Worm (Caenorhabditis elegans) whole organism, young adult: ENCODE measurements around the gene C02F5.13.
A peak's percentile ranks its signal among the peaks of the same experiment; 100 is the strongest.

Source experiments
- F49E8.2 ChIP-seq: sonication (generic microtip); optimal IDR thresholded peaks from 3 replicates; lab custom pipeline; 2017; ENCODE audit warnings: missing genetic modification characterization, mild to moderate bottlenecking, missing compliant biosample characterization, antibody characterized with exemption, moderate library complexity; ENCODE audit not compliant: insufficient read depth
- F52B5.7 ChIP-seq: sonication (generic microtip); optimal IDR thresholded peaks from 2 replicates; lab custom pipeline; 2016; ENCODE audit warnings: mild to moderate bottlenecking, missing genetic modification characterization, missing compliant biosample characterization
- F55B11.4 ChIP-seq: sonication (generic microtip); optimal IDR thresholded peaks from 2 replicates; lab custom pipeline; 2016; ENCODE audit warnings: missing compliant biosample characterization, missing genetic modification characterization, borderline replicate concordance; ENCODE audit not compliant: insufficient read depth
- F57C9.4 ChIP-seq: sonication (generic microtip); optimal IDR thresholded peaks from 2 replicates; lab custom pipeline; 2017; ENCODE audit warnings: mild to moderate bottlenecking, missing genetic modification characterization, missing compliant biosample characterization
- K12H6.12 ChIP-seq: fragments of 200-800 bp; sonication (Bioruptor generic); optimal IDR thresholded peaks from 2 replicates; lab custom pipeline; 2018; ENCODE audit warnings: mild to moderate bottlenecking, missing genetic modification characterization, missing compliant biosample characterization
- attf-5 ChIP-seq: fragments of 200-800 bp; sonication (Bioruptor generic); optimal IDR thresholded peaks from 2 replicates; lab custom pipeline; 2018; ENCODE audit warnings: mild to moderate bottlenecking, missing genetic modification characterization, missing compliant biosample characterization
- bed-1 ChIP-seq: fragments of 200-800 bp; sonication (Bioruptor generic); IDR thresholded peaks from 2 replicates; pipeline ENCODE4 v1.3.6; 2022; ENCODE audit warnings: missing genetic modification reagents, missing genetic modification characterization, missing compliant biosample characterization
- ccch-3 ChIP-seq: fragments of 200-800 bp; sonication (Bioruptor generic); optimal IDR thresholded peaks from 2 replicates; lab custom pipeline; 2018; ENCODE audit warnings: mild to moderate bottlenecking, missing genetic modification characterization, missing compliant biosample characterization
- cebp-1 ChIP-seq, 2 experiments: fragments of 200-800 bp in 1 of 2; sonication (Bioruptor generic) in 1 of 2; sonication (generic microtip) in 1 of 2; IDR thresholded peaks in 1 of 2; optimal IDR thresholded peaks in 1 of 2; 2 replicates each; pipeline versions ENCODE4 v1.3.6 to Lab custom; 2017 to 2022; ENCODE audit warnings: missing compliant biosample characterization in 2 of 2, missing genetic modification characterization in 2 of 2, mild to moderate bottlenecking in 1 of 2, missing genetic modification reagents in 1 of 2, moderate library complexity in 1 of 2
- die-1 ChIP-seq: sonication (generic microtip); optimal IDR thresholded peaks from 2 replicates; lab custom pipeline; 2016; ENCODE audit warnings: missing genotype, mild to moderate bottlenecking, missing genetic modification characterization, missing compliant biosample characterization
- dox-1 ChIP-seq: fragments of 200-800 bp; sonication (Bioruptor generic); IDR thresholded peaks from 2 replicates; pipeline ENCODE4 v1.3.6; 2022; ENCODE audit warnings: missing genetic modification reagents, missing genetic modification characterization, missing compliant biosample characterization
- dpl-1 ChIP-seq: fragments of 150-350 bp; optimal IDR thresholded peaks from 2 replicates; lab custom pipeline; 2014; ENCODE audit warnings: missing biosample characterization, missing genetic modification reagents, missing genetic modification characterization
- hmg-1.2 ChIP-seq: fragments of 200-800 bp; sonication (Bioruptor generic); IDR thresholded peaks from 2 replicates; pipeline ENCODE4 v1.3.6; 2022; ENCODE audit warnings: missing genetic modification reagents, missing genetic modification characterization, missing compliant biosample characterization
- lin-54 ChIP-seq: fragments of 200-800 bp; sonication (Bioruptor generic); optimal IDR thresholded peaks from 2 replicates; lab custom pipeline; 2018; ENCODE audit warnings: mild to moderate bottlenecking, missing genetic modification characterization, missing compliant biosample characterization
- lir-1 ChIP-seq: fragments of 200-800 bp; sonication (Bioruptor generic); conservative IDR thresholded peaks from 2 replicates; pipeline ENCODE4 v1.3.6; 2022; ENCODE audit warnings: missing genetic modification reagents, missing genetic modification characterization, missing compliant biosample characterization
- nhr-120 ChIP-seq: fragments of 200-800 bp; sonication (Bioruptor generic); IDR thresholded peaks from 2 replicates; pipeline ENCODE4 v1.3.6; 2022; ENCODE audit warnings: missing genetic modification characterization, missing compliant biosample characterization
- nhr-80 ChIP-seq: sonication (generic microtip); optimal IDR thresholded peaks from 2 replicates; lab custom pipeline; 2016; ENCODE audit warnings: missing genetic modification characterization, missing compliant biosample characterization
- rcor-1 ChIP-seq: fragments of 200-800 bp; sonication (Bioruptor generic); IDR thresholded peaks from 2 replicates; pipeline ENCODE4 v1.3.6; 2022; ENCODE audit warnings: missing genetic modification reagents, missing genetic modification characterization, missing compliant biosample characterization
- tbp1 ChIP-seq: fragments of 200-800 bp; sonication (Bioruptor generic); optimal IDR thresholded peaks from 2 replicates; lab custom pipeline; 2018; ENCODE audit warnings: mild to moderate bottlenecking, missing genetic modification characterization, missing compliant biosample characterization
- tbx-9 ChIP-seq: sonication (generic microtip); optimal IDR thresholded peaks from 2 replicates; lab custom pipeline; 2016; ENCODE audit warnings: borderline replicate concordance, missing genetic modification characterization, inconsistent platforms, missing compliant biosample characterization
- unc-62 ChIP-seq: fragments of 150-350 bp; optimal IDR thresholded peaks from 2 replicates; lab custom pipeline; 2014; ENCODE audit warnings: missing biosample characterization, missing genetic modification reagents, missing genetic modification characterization
- xnd-1 ChIP-seq: sonication (generic microtip); optimal IDR thresholded peaks from 2 replicates; lab custom pipeline; 2016; ENCODE audit warnings: missing genotype, missing genetic modification reagents, missing genetic modification characterization, missing compliant biosample characterization
- ztf-28 ChIP-seq: fragments of 200-800 bp; sonication (Bioruptor generic); IDR thresholded peaks from 2 replicates; pipeline ENCODE4 v1.3.6; 2022; ENCODE audit warnings: missing genetic modification reagents, missing genetic modification characterization, missing compliant biosample characterization

The C02F5.13 gene

DNA sequence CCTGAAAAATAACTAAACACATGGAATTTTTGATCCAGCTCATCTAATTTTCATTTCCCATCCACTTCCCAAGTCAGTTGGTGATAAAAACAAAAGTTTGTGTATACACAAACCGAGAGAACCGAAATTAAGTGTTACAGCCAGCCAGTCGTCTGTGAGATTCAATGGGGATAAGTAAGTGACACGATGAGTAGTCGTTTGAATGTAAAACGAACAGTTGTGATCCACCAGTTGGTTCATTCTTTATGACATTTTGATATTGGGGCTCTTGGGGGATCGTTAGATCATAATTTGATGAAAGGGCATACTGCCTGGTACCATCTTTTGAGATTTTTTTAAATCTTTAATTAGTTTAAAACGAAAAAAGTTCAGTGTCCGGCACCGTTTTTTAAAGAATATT lies 39.7 kb downstream of the C02F5.13 start:
- TF ChIP-seq tbx-9 (tag; lab: Kevin White, UChicago) (no peak), attf-5 (GFP tag; lab: Kevin White, UChicago) (no peak), die-1 (tag; lab: Kevin White, UChicago) (no peak), ccch-3 (no peak), F52B5.7 (no peak), K12H6.12 (no peak), lin-54 (GFP tag; lab: Kevin White, UChicago) (no peak)
- TF ChIP-seq, all 124 proteins: peak for 0

DNA sequence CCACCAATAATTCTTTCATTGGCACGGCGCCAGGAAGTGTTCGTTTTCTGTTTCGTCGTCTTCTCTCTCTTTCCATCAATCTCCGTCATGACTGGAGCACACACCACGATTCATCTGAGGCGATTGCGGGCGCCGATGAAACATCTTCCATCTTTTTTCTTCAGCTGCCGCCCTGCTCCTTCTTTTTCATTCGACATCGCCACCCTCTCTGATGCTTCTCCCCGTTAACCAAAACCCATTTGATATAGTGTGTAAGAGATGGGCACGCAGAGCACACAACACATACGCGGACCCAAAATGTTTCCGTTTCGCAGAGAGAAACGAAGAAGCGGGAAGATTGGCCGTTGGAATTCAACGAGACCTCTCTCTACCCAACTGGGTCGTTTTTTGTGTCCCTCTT lies 40.4 kb downstream of the C02F5.13 start:
- no peak for TF ChIP-seq lir-1 (GFP tag; lab: Robert Waterston, UW)
- 0 out of 2 replicates have a peak, but pooled peaks have one; percentile 15 for TF ChIP-seq hmg-1.2 (GFP tag; lab: Robert Waterston, UW)
- no peak for TF ChIP-seq F49E8.2
- TF ChIP-seq F55B11.4 = no peak
- TF ChIP-seq K12H6.12 = peak; percentile 46
- no peak for TF ChIP-seq dpl-1 (GFP tag; lab: Kevin White, UChicago)
- TF ChIP-seq cebp-1 (GFP tag; IDR thresholded peaks at IDR 0.05; lab: Robert Waterston, UW) = no peak
- TF ChIP-seq cebp-1 (tag; optimal IDR thresholded peaks at IDR 0.05; lab: Kevin White, UChicago) = no peak

DNA sequence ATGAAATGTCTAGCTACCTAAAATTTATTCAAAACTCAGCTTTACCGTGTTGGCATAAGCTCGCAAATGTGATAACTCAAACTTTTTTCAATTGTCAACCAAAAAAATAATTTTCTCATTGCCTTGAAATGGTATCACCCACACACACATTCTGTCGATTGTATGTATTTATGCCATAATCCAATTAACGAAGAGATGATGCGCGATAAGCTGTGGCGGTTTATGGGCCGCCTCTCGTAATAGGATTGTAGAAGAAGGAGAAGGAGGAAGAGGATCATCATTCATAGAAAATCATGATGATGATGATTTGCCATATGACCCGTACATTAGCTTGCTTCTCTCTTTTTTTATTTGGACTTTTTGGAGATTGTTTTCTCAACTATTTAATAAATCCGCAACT lies 42.0 kb downstream of the C02F5.13 start:
- no peak for TF ChIP-seq dox-1 (GFP tag; lab: Robert Waterston, UW)
- TF ChIP-seq K12H6.12 = no peak
- no peak for TF ChIP-seq ztf-28

DNA sequence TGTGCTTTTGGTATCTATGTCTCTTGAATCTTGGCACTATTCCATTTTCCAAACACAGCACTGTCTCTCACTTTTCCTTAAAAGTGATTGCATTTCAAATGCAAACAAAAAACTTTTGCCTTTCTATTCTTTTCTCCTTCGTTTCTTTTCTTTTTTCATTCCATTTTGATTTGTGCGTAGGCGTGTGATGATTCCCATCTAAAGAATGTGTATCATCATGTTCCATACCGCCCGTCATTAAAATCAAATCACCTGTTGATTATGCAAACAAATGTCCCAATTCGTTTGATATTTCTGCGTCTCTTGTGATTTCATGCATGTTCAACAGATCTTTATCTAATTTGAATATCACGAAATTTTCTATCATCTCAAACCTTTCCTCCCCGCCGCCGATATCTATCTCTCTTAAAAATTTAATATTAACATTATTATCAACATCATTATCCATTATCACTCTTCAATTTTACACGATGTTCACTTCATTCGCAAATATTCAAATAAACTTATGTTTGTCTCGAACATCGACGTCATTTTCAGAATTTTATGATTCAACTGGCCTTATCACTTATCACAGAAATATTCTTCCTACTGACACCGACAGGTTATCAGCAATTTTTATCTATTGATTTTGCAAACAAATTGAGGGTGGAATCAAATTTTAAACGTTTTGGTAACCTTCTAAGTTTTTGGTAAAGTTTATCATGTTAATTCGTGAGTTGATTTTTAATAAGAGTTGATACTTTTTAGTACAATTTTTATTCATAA lies 44.3 kb downstream of the C02F5.13 start:
- peak; percentile 60 for TF ChIP-seq nhr-80 (tag; lab: Kevin White, UChicago)
- TF ChIP-seq dox-1 (GFP tag; lab: Robert Waterston, UW) = 0 out of 2 replicates have a peak, but pooled peaks have one; percentile 22
- no peak for TF ChIP-seq bed-1
- TF ChIP-seq, all 124 proteins: peak for 2

DNA sequence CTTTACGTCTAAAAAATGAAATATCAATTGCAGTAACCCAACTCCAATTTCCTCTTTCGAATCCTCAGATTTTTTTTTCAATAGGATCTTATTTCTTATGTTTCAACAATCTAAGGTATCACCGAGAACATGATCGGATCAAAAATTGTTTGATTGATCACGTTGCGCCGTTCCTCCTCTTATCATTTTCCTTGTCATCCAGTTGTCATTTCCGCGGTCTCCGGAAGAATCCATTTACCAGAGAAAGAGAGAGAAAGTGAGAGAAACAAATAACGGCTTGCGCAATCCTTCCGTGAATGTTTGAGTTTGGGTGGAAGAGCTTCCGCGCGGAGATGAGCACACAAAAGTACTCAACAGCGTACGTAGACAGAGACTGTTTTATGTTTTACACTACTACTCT lies 46.1 kb downstream of the C02F5.13 start:
- TF ChIP-seq rcor-1 (GFP tag; lab: Robert Waterston, UW) = no peak
- peak; percentile 68 for TF ChIP-seq nhr-80 (tag; lab: Kevin White, UChicago)
- no peak for TF ChIP-seq xnd-1
- peak; percentile 42 for TF ChIP-seq unc-62
- no peak for TF ChIP-seq F57C9.4 (tag; lab: Kevin White, UChicago)
- no peak for TF ChIP-seq tbp1 (GFP tag; lab: Kevin White, UChicago)
- TF ChIP-seq nhr-120 (GFP tag; lab: Robert Waterston, UW) = no peak
